Worm (Caenorhabditis elegans): ENCODE results near the gene sre-46.

Gene sre-46

DNA sequence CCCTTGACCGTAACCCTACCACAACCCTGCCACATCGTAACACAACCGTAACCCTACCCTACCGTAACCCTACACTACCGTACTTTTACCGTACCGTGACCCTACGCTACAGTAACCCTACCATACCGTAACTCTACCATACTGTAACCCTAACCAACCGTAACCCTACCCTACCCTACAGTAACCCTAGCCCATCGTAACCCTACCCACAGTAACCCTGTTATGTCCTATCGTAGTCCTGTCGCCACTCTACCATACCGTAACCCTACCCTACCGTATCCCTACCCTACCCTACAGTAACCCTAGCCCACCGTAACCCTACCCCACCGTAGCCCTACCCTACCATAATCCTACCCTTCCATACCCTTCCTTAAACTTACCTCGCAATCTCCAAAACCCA lies 468 bp downstream of the sre-46 start:
- TF ChIP-seq cog-1 (tag; optimal IDR thresholded peaks at IDR 0.05) (no peak), tab-1 (GFP tag; IDR thresholded peaks at IDR 0.05) (no peak), flt-1 (GFP tag; IDR thresholded peaks at IDR 0.05) (no peak), med-1 (GFP tag; optimal IDR thresholded peaks at IDR 0.05; ENCODE audit: insufficient read depth) (no peak), T22C8.4 (GFP tag; IDR thresholded peaks at IDR 0.05) (no peak), ref-1 (GFP tag; conservative IDR thresholded peaks at IDR 0.05) (no peak), ztf-23 (GFP tag; IDR thresholded peaks at IDR 0.05) (no peak), klf-2 (GFP tag; conservative IDR thresholded peaks at IDR 0.05) (no peak), ztf-29 (GFP tag; IDR thresholded peaks at IDR 0.05) (no peak)

DNA sequence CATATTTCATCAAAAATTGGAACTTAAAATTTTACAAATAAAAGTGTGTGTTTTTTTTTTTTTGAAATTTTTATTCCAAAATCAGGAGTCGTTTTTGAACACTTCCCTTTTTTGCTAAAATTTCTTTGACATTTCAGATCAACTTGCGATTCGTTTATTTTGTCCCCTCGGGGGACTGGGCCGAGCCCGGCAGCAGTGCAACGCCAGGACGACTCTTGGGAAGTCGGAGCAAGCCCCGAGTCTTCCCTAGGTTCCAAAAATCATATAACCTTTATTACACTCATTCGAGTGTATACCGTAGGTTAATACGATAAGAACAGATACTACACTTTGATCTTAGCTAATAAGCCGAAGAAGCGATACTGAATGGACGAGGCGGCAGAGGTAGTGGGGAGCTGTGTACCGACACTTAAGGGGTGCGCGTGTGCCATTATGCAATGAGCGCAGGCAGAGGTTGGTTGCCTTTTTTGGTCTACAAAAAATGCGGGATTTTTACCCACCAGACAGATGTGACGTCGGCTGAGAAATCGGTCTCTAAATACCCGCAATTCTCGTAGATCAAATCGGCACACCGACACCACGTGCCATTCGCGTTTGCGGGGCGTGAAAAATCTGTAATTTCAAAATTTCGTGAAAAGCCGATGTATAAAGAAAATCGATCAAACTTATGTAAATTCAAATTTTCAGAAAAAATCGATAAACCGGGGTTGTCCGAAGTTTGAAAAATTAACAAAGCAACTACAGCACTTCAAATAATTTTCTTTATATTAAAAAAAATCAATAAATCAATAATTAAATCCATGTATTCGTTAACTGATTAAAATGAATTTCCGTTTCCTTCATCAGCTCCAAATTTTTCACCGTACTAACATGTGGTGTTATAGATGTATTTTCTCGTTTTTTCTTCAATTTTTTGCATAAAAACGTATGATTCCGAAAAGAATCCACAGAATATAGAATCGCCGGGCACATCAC lies 3.4 kb downstream of the sre-46 start:
- TF ChIP-seq flt-1 (GFP tag; IDR thresholded peaks at IDR 0.05): no peak
- TF ChIP-seq T22C8.4 (GFP tag; IDR thresholded peaks at IDR 0.05): peak; percentile 29; the same call in 1 of the 2 replicates

DNA sequence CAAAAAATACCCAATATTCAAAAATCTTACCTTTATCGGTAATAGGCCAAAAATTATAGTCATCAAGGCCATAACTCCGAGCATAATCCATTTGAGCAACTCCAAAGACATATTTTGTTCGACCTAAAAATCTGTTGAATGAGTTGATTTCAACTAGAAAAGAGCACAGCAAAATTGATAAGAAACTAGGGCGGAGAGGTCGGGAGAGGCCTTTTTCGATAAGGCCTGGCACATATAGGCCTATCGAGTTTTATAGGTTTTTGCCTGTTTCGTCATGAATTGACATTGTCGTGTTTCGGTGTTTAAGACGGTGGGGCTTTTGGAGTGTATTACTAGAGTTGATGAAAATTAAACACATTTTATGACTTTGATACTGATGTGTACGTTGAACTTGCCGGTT lies 5.4 kb downstream of the sre-46 start, which contains the start of gene zipt-2.3:
Gene zipt-2.3, minus strand, starts transcription at position 147 of the 400 bp plus-strand sequence.
- TF ChIP-seq klf-2 (GFP tag; conservative IDR thresholded peaks at IDR 0.05) (no peak), med-1 (GFP tag; optimal IDR thresholded peaks at IDR 0.05; ENCODE audit: insufficient read depth) (no peak)

DNA sequence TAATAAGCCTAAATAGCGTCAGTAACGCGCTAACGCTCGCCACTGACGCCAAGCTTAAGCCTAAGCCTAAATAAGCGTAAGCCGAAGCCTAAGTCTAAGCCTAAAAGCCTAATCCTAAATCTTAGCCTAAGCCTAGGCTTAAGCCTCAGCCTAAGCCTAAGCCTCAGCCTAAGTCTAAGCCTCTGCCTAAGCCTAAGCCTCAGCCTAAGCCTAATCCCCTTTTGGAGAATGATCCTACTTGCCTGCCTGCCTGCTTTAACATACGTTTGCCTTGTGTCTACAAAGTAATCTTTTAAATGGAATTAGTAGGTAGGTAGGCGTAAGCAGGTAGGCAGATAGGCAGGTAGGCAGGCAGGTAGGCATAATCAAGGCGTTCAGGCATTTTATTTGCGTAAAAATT lies 5.8 kb downstream of the sre-46 start:
- TF ChIP-seq ref-1 (GFP tag; conservative IDR thresholded peaks at IDR 0.05): no peak
- no peak for TF ChIP-seq med-1 (GFP tag; optimal IDR thresholded peaks at IDR 0.05; ENCODE audit: insufficient read depth)
- TF ChIP-seq klf-2 (GFP tag; conservative IDR thresholded peaks at IDR 0.05): no peak
- TF ChIP-seq ztf-23 (GFP tag; IDR thresholded peaks at IDR 0.05): no peak
- no peak for TF ChIP-seq tab-1 (GFP tag; IDR thresholded peaks at IDR 0.05)
- TF ChIP-seq cog-1 (tag; optimal IDR thresholded peaks at IDR 0.05): no peak
- TF ChIP-seq T22C8.4 (GFP tag; IDR thresholded peaks at IDR 0.05): no peak
- TF ChIP-seq flt-1 (GFP tag; IDR thresholded peaks at IDR 0.05): no peak

DNA sequence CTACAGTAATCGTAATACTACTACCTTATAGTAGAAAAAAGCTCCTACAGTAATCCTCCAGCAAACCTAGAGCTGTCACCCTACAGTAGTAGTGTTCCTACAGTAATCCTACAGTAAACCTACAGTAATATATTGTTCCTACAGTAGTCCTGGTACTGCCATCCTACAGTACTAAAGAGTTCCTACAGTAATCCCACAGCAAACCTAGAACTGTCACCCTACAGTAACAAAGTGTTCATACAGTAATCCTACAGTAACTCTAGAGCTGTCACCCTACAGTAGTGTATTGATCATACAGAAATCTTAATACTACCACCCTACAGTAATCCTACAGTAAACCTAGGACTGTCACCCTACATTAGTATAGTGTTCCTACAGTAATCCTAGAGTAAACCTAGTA lies 7.9 kb downstream of the sre-46 start:
- TF ChIP-seq klf-2 (GFP tag; conservative IDR thresholded peaks at IDR 0.05) (no peak), med-1 (GFP tag; optimal IDR thresholded peaks at IDR 0.05; ENCODE audit: insufficient read depth) (no peak), cog-1 (tag; optimal IDR thresholded peaks at IDR 0.05) (no peak), flt-1 (GFP tag; IDR thresholded peaks at IDR 0.05) (no peak), ztf-23 (GFP tag; IDR thresholded peaks at IDR 0.05) (no peak), tab-1 (GFP tag; IDR thresholded peaks at IDR 0.05) (no peak), ztf-29 (GFP tag; IDR thresholded peaks at IDR 0.05) (no peak), T22C8.4 (GFP tag; IDR thresholded peaks at IDR 0.05) (no peak), ref-1 (GFP tag; conservative IDR thresholded peaks at IDR 0.05) (no peak)

DNA sequence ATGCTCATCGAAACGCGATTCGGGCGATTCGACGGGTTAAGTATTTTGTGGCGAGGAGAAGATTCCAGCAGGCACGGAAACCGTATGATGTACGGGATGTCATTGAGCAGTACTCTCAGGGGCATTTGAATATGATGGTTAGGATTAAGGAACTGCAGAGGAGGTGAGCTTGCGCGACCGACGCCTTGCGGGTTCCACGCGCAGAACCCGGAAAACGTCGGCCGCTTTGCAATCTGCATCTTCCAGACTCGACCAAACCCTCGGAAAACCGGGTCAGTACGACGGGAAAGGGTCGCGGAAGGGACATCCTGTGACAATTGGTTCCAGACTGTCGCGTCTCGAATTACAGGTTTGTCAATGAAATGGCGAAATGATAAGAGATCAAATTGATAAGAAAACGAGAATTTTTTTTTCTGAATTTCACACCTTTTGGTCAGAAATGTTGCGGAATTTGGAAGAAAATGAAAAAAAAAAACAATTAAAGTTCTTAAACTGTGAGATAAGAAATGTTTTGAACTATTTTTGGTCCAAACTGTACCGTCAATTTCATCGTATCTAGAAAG lies 9.5 kb downstream of the sre-46 start:
- no peak for TF ChIP-seq T22C8.4 (GFP tag; IDR thresholded peaks at IDR 0.05)
- no peak for TF ChIP-seq med-1 (GFP tag; optimal IDR thresholded peaks at IDR 0.05; ENCODE audit: insufficient read depth)
- no peak for TF ChIP-seq tab-1 (GFP tag; IDR thresholded peaks at IDR 0.05)
- no peak for TF ChIP-seq flt-1 (GFP tag; IDR thresholded peaks at IDR 0.05)
- no peak for TF ChIP-seq ref-1 (GFP tag; conservative IDR thresholded peaks at IDR 0.05)
- no peak for TF ChIP-seq klf-2 (GFP tag; conservative IDR thresholded peaks at IDR 0.05)
- TF ChIP-seq cog-1 (tag; optimal IDR thresholded peaks at IDR 0.05): no peak
- no peak for TF ChIP-seq ztf-23 (GFP tag; IDR thresholded peaks at IDR 0.05)
- TF ChIP-seq ztf-29 (GFP tag; IDR thresholded peaks at IDR 0.05): no peak

DNA sequence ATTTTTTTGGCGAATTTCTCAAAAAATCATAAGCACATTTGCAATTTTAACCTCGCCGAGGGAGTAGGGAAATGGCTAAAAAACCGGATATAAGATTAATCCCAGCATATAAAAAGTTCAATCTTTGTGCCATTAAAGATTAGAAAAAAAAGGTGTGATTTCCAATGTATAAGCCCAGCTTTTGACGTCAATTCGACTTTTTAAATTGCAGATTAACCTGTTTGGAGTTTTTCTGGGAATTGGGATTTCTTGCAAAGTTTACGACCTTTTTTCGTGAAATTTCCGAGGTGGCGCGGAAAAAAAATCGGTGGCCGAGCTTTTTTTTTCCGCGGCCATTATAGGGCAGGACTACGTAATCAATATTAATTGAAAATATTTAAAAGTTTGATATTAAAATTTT lies 23.4 kb downstream of the sre-46 start:
- TF ChIP-seq cog-1 (tag; optimal IDR thresholded peaks at IDR 0.05) (no peak), T22C8.4 (GFP tag; IDR thresholded peaks at IDR 0.05) (no peak), tab-1 (GFP tag; IDR thresholded peaks at IDR 0.05) (no peak), ztf-29 (GFP tag; IDR thresholded peaks at IDR 0.05) (no peak), med-1 (GFP tag; optimal IDR thresholded peaks at IDR 0.05; ENCODE audit: insufficient read depth) (no peak)

DNA sequence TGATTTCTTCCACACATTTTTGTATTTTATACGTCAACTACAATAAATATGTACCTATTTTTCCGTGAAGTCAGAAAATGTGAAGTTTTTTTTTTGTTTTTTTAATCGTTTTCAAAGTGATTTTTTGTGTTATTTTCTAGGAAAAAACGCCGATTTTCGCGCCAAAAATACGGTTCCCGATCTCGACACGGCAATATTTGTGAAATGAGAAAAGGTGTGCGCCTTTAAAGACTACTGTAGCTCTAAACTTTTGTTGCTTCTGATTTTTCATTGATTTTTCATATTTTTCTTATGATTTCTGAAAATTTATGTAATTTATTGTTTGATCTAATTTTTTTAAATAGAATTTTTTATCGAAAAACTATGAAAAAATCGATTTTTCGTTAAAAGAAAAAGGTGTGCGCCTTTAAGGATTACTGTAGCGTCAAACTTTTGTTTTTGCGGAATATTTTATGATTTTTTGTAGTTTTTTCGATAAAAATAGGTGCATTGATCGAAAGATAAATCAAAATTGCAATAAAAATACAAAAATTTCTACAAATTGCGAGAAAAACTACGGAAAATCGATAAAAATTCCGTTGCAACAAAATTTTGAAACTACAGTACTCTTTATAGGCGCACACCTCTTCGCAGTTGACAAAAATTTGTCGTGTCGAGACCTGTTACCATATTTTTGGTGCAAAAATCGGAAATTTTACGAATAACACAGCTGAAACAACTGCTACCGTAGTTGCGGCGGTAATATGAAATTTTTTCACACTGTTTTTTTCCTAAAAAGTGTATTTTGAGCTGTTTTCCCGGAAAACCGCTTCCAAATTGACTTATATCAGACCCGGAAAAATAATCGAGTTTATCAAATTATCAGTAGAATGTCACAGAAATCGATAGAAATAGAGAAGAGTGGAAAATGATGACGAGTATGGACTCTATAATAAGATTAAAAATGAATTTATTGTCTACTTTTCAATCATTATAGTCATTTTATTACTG lies 25.5 kb downstream of the sre-46 start, which contains the start of gene kqt-3:
Gene kqt-3, plus strand, starts transcription at position 940 of the 990 bp plus-strand sequence.
- TF ChIP-seq cog-1 (tag; optimal IDR thresholded peaks at IDR 0.05) (no peak), ztf-23 (GFP tag; IDR thresholded peaks at IDR 0.05) (no peak), med-1 (GFP tag; optimal IDR thresholded peaks at IDR 0.05; ENCODE audit: insufficient read depth) (no peak), klf-2 (GFP tag; conservative IDR thresholded peaks at IDR 0.05) (no peak), T22C8.4 (GFP tag; IDR thresholded peaks at IDR 0.05) (no peak), tab-1 (GFP tag; IDR thresholded peaks at IDR 0.05) (no peak), flt-1 (GFP tag; IDR thresholded peaks at IDR 0.05) (no peak), ztf-29 (GFP tag; IDR thresholded peaks at IDR 0.05) (no peak), ref-1 (GFP tag; conservative IDR thresholded peaks at IDR 0.05) (no peak)

DNA sequence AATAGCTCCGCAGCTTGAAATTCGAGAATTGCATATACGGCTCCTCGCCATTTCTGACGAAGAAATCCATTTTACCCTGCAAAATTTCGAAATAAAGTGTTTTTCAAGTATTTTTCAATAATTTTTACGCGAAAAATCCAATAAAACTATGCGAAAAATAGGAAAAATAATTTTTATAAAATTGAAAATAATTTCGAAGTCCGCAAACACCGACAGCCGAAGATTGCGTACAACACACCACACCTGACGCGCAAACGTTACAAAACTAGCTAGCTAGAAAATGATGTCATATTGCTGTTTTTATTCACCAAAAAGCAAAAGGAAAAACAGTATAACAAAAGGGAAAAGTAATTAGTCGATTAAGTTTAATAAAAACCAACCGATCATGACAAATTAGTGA lies 26.4 kb downstream of the sre-46 start, which contains the start of gene rpoa-1:
Gene rpoa-1, minus strand, starts transcription at position 84 of the 400 bp plus-strand sequence.
- no peak for TF ChIP-seq klf-2 (GFP tag; conservative IDR thresholded peaks at IDR 0.05)
- no peak for TF ChIP-seq med-1 (GFP tag; optimal IDR thresholded peaks at IDR 0.05; ENCODE audit: insufficient read depth)
- TF ChIP-seq tab-1 (GFP tag; IDR thresholded peaks at IDR 0.05): no peak
- no peak for TF ChIP-seq cog-1 (tag; optimal IDR thresholded peaks at IDR 0.05)
- no peak for TF ChIP-seq T22C8.4 (GFP tag; IDR thresholded peaks at IDR 0.05)
- TF ChIP-seq ztf-29 (GFP tag; IDR thresholded peaks at IDR 0.05): no peak
- no peak for TF ChIP-seq ref-1 (GFP tag; conservative IDR thresholded peaks at IDR 0.05)
- no peak for TF ChIP-seq ztf-23 (GFP tag; IDR thresholded peaks at IDR 0.05)
- no peak for TF ChIP-seq flt-1 (GFP tag; IDR thresholded peaks at IDR 0.05)

All from whole organism, midembryonic.